Fruit fly (Drosophila melanogaster) Kc167 (cell line): ENCODE data around the gene bc10.

ENCODE experiments used
- Myc ChIP-seq: fragments of >200 bp; optimal IDR thresholded peaks from 2 replicates; lab custom pipeline; 2017; ENCODE audit warnings: missing external identifiers
- Sin3A ChIP-seq: fragments of >200 bp; optimal IDR thresholded peaks from 2 replicates; lab custom pipeline; 2018; ENCODE audit warnings: missing external identifiers
- h ChIP-seq: fragments of >200 bp; optimal IDR thresholded peaks from 3 replicates; lab custom pipeline; 2018; ENCODE audit warnings: missing external identifiers
- insv ChIP-seq: fragments of >200 bp; optimal IDR thresholded peaks from 3 replicates; lab custom pipeline; 2018; ENCODE audit warnings: missing external identifiers
- psq ChIP-seq: fragments of >200 bp; optimal IDR thresholded peaks from 2 replicates; lab custom pipeline; 2017; ENCODE audit warnings: missing external identifiers
- ttk ChIP-seq: sonication (Bioruptor generic); optimal IDR thresholded peaks from 2 replicates; lab custom pipeline; 2017; ENCODE audit warnings: missing external identifiers

Gene bc10

DNA sequence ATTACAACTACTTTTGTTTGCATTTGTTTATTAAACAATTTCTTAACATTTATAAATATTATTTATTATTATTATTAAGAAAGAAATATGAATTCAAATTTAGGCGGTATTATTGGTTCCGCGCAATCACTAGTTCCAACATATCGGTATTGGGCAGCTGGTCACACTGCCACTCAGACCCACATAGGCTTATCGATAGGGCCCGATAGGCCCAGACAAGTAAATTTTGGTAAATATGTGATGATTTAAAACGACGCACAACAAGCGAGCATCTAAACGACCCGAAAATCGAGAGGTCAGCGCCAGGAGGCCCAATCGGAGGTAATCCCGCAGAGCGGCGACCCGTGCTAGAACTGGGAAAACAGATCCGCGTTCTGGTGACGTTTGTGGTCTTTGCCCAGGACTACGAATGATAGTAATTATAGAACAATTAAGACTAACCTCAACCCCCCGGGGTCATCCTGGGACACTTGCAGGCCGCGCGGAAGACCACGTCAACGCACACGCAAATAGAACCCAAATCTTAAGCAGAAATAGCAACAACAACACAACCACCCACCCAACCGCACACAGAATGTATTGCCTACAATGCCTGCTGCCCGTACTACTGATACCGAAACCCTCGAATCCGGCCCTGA, at the start of gene bc10:
TSS of gene bc10 (plus strand) at position 181 of the 638 bp plus-strand sequence.
- TF ChIP-seq insv = no peak
- no peak for TF ChIP-seq Sin3A (lab: Kevin White, UChicago)

- no peak for TF ChIP-seq insv
- TF ChIP-seq Myc (lab: Kevin White, UChicago) = no peak
- no peak for TF ChIP-seq h
- no peak for TF ChIP-seq Sin3A (lab: Kevin White, UChicago)
- TF ChIP-seq ttk = no peak
- no peak for TF ChIP-seq psq (lab: Kevin White, UChicago)
Measured at dm6 chr3L:5522904-5523428, 42.1 kb upstream of the bc10 start.

DNA sequence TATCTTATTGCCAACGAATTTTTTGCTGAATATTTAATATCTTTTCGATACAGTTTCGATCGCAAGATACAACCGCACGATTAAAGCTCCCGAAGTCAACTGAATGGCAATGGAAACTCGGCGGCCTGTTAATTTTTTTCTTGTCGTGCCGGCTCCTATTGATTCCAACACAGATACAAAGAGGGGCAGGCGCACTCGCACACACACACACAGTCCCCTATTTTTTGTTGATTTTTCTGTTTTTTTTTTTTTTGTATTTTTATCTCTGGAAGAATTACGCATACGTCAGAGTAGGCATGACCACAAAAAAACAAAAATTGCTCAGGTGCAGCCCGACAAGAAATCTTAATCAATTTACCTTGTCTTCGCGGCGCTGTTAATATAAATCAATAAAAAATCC, 35.8 kb upstream of the bc10 start, which contains the start of gene Lkr:
TSS of gene Lkr (minus strand) at position 101 of the 400 bp plus-strand sequence.
- no peak for TF ChIP-seq h
- no peak for TF ChIP-seq insv
- TF ChIP-seq Sin3A (lab: Kevin White, UChicago) = no peak
- TF ChIP-seq ttk = no peak
- no peak for TF ChIP-seq Myc (lab: Kevin White, UChicago)

- TF ChIP-seq insv (no peak), ttk (no peak), Sin3A (lab: Kevin White, UChicago) (no peak), psq (lab: Kevin White, UChicago) (no peak)
Measured at dm6 chr3L:5534253-5534652, 30.8 kb upstream of the bc10 start.

dm6 chr3L:5535659-5536058, 29.4 kb upstream of the bc10 start, which contains the start of gene CG13285:
CG13285 (minus strand) TSS chr3L:5535759.
- no peak for TF ChIP-seq psq (lab: Kevin White, UChicago)
- TF ChIP-seq h = no peak
- TF ChIP-seq Sin3A (lab: Kevin White, UChicago) = no peak
- TF ChIP-seq ttk = no peak
- no peak for TF ChIP-seq insv
- TF ChIP-seq Myc (lab: Kevin White, UChicago) = no peak

DNA sequence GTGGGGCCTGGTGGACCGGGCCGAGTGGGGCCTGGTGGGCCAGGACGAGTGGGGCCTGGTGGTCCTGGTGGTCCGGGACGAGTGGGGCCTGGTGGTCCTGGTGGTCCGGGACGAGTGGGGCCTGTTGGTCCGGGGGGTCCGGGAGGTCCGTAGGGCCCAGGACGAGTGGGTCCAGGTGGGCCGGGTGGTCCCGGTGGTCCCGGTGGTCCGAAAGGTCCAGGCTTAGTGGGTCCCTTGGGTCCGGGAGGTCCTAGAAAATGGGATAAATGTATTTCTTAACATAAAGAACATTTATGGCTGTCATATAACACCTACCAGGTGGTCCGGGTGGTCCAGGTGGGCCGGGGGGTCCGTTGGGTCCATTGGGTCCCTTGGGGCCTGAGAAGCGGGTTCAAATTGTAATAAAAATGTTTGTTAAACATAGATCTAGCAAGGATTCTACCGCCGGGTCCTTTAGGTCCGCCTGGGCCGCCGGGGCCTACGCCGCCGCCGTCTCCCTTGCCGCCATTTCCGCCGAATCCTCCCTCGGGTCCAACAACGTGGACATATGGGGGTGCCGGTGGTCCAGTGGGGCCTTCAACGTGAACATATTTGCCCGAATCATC, 24.3 kb upstream of the bc10 start:
- TF ChIP-seq ttk (no peak), psq (lab: Kevin White, UChicago) (no peak), Myc (lab: Kevin White, UChicago) (no peak), Sin3A (lab: Kevin White, UChicago) (no peak)

DNA sequence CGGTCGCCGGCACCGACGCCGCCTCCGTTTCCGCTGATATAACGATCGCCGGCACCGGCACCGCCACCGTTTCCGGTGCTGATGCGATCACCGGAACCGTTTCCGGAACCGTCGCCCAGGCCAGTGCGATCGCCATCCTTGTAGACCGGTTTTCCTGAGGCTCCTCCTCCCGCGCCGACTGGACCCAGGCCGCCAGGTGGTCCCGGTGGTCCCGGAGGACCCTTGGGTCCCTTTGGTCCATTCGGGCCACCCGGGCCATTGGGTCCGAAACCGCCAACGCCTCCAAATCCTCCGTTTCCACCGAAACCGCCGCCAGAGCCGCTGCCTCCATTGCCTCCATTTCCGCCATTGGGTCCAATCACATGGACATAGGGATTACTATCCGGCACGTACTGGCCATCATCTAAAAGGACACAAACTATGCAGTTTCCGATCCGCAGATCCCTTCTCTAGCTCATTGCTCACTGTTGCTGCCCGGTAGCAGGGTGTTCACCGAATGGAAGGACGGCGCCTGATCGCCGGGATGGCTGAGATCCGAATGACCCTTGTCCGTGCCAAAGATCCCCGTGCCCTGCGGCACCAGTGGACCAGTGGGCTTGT, 22.2 kb upstream of the bc10 start:
- TF ChIP-seq Myc (lab: Kevin White, UChicago) (no peak), ttk (no peak), insv (no peak), psq (lab: Kevin White, UChicago) (no peak)

dm6 chr3L:5548524-5549084, 16.4 kb upstream of the bc10 start:
- TF ChIP-seq Myc (lab: Kevin White, UChicago) (no peak), ttk (no peak), h (no peak), psq (lab: Kevin White, UChicago) (no peak), Sin3A (lab: Kevin White, UChicago) (no peak), insv (no peak)

DNA sequence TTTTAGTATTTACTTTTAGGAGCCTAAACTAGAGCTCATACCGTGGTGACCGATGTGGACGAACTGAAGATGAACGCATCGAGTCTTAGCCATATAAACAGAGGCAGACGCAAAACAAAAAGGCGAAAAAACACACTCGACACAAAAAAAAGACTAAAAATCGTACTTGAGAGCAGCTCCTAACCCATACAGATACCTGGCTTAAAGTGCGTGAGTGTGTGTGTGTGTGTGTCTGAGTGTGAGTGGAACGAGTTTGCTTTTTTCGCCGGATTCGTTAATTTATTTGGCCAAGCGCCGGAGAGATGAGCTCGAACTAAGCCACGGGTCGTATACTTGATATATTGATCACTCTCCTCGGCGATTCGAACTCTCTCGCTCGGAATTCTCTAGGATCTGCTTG, 13.9 kb upstream of the bc10 start, which contains the start of gene frm:
TSS of gene frm (minus strand) at position 73 of the 400 bp plus-strand sequence.
- no peak for TF ChIP-seq psq (lab: Kevin White, UChicago)
- TF ChIP-seq ttk = no peak
- TF ChIP-seq insv = no peak
- no peak for TF ChIP-seq Myc (lab: Kevin White, UChicago)
- TF ChIP-seq h = no peak
- no peak for TF ChIP-seq Sin3A (lab: Kevin White, UChicago)

DNA sequence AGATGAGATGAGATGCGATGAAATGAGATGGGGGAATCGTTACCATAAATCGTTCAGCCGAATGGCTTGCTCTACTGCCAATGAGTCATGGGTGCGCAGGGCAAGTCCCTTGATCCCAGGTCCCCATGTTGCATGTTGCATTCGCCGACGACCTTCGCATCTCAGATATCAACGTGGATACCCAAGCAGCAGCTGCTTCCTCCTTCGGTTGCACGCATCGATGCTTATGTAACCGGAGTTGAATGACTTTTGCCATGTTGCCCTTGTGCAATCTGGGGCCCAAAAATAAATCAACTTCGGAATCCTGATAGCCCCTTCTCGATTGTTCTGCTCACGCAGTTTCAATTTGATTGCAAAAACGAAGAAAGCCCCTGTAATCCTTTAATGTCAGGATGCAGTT, 11.3 kb upstream of the bc10 start:
- no peak for TF ChIP-seq Sin3A (lab: Kevin White, UChicago)
- TF ChIP-seq psq (lab: Kevin White, UChicago) = no peak
- TF ChIP-seq h = no peak
- no peak for TF ChIP-seq ttk
- no peak for TF ChIP-seq Myc (lab: Kevin White, UChicago)
- no peak for TF ChIP-seq insv

dm6 chr3L:5554377-5554776, 10.7 kb upstream of the bc10 start:
- no peak for TF ChIP-seq Myc (lab: Kevin White, UChicago)
- TF ChIP-seq h = no peak
- no peak for TF ChIP-seq insv
- no peak for TF ChIP-seq ttk
- TF ChIP-seq psq (lab: Kevin White, UChicago) = no peak
- TF ChIP-seq Sin3A (lab: Kevin White, UChicago) = no peak

dm6 chr3L:5556195-5556594, 8.8 kb upstream of the bc10 start:
- no peak for TF ChIP-seq insv
- TF ChIP-seq h = no peak
- no peak for TF ChIP-seq ttk
- no peak for TF ChIP-seq Myc (lab: Kevin White, UChicago)
- no peak for TF ChIP-seq Sin3A (lab: Kevin White, UChicago)
- TF ChIP-seq psq (lab: Kevin White, UChicago) = no peak

DNA sequence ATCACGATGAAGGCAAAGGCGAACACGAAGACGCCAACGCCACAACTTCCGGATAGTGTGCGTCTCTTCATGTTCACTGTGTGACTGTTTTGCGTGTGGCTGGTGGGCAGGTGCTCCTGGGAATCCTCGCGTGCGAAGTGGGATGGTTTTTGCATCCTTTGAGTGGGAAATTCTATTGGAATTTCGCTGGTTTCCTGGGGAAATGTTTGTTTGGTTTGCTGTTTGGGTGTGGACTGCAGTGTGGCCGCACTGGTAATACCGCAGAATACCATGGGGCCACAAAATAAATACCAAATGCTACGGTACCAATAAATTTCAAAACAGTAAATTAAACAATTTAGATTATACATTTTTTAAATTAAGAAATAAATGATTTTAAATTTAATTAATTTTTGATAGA, 3.7 kb upstream of the bc10 start, which contains the start of gene sinu:
TSS of gene sinu (minus strand) at position 258 of the 400 bp plus-strand sequence.
- TF ChIP-seq h (no peak), Myc (lab: Kevin White, UChicago) (no peak), psq (lab: Kevin White, UChicago) (no peak), Sin3A (lab: Kevin White, UChicago) (no peak), insv (no peak), ttk (no peak)
